Worm (Caenorhabditis elegans): Measurements from ENCODE around the gene C12D8.13.

ce11 chrV:10179235-10179634 is 41.3 kb downstream of the C12D8.13 start, which contains the start of gene cul-5:
- TF ChIP-seq W03F9.2 (tag; optimal IDR thresholded peaks at IDR 0.05) (no peak), dao-5 (tag; optimal IDR thresholded peaks at IDR 0.05) (no peak), him-1 (tag; optimal IDR thresholded peaks at IDR 0.05) (no peak)
